Worm (Caenorhabditis elegans) whole organism, L1 larva: ENCODE data around the gene W01C9.2.
A peak's percentile ranks its signal among the peaks of the same experiment; 100 is the strongest.

Experiments
- C16A3.4 ChIP-seq: fragments of 150-350 bp; optimal IDR thresholded peaks from 2 replicates; lab custom pipeline; 2014; ENCODE audit warnings: missing biosample characterization, missing genetic modification characterization
- ama-1 ChIP-seq: fragments of 150-350 bp; optimal IDR thresholded peaks from 2 replicates; lab custom pipeline; 2014
- blmp-1 ChIP-seq: fragments of 150-350 bp; optimal IDR thresholded peaks from 2 replicates; lab custom pipeline; 2014; ENCODE audit warnings: missing biosample characterization, missing genetic modification characterization
- ceh-82 ChIP-seq, 3 experiments: fragments of 150-350 bp in 1 of 3; sonication (generic microtip) in 2 of 3; optimal IDR thresholded peaks; 2 replicates each; lab custom pipeline; 2014 to 2017; ENCODE audit warnings: missing biosample characterization in 3 of 3, missing genetic modification characterization in 3 of 3
- ces-1 ChIP-seq: fragments of 150-350 bp; optimal IDR thresholded peaks from 2 replicates; lab custom pipeline; 2014; ENCODE audit warnings: missing biosample characterization, missing genetic modification reagents, missing genetic modification characterization
- dsc-1 ChIP-seq: sonication (generic microtip); optimal IDR thresholded peaks from 2 replicates; lab custom pipeline; 2016; ENCODE audit warnings: mild to moderate bottlenecking, missing genetic modification characterization, missing compliant biosample characterization
- efl-3 ChIP-seq: fragments of 200-800 bp; sonication (Bioruptor generic); optimal IDR thresholded peaks from 2 replicates; lab custom pipeline; 2018; ENCODE audit warnings: mild to moderate bottlenecking, missing genetic modification characterization, missing compliant biosample characterization
- egl-13 ChIP-seq: sonication (generic microtip); optimal IDR thresholded peaks from 2 replicates; lab custom pipeline; 2016; ENCODE audit warnings: missing genotype, missing genetic modification reagents, missing genetic modification characterization, missing compliant biosample characterization
- egl-27 ChIP-seq, 2 experiments: fragments of 150-350 bp in 1 of 2; sonication (generic microtip); optimal IDR thresholded peaks; 3 replicates each; lab custom pipeline; 2017 to 2018; ENCODE audit warnings: missing biosample characterization in 2 of 2, missing genetic modification characterization in 2 of 2, missing genetic modification reagents in 2 of 2
- elt-2 ChIP-seq: sonication (generic microtip); optimal IDR thresholded peaks from 2 replicates; lab custom pipeline; 2016; ENCODE audit warnings: missing genetic modification characterization, mild to moderate bottlenecking, inconsistent platforms, missing compliant biosample characterization, missing genetic modification reagents
- ets-5 ChIP-seq: fragments of 200-800 bp; sonication (Bioruptor generic); IDR thresholded peaks from 2 replicates; pipeline ENCODE4 v1.3.6; 2022; ENCODE audit warnings: missing genetic modification characterization, missing compliant biosample characterization
- fkh-4 ChIP-seq: sonication (generic microtip); optimal IDR thresholded peaks from 2 replicates; lab custom pipeline; 2016; ENCODE audit warnings: missing compliant biosample characterization, missing genetic modification characterization, borderline replicate concordance
- fkh-8 ChIP-seq: sonication (generic microtip); optimal IDR thresholded peaks from 2 replicates; lab custom pipeline; 2016; ENCODE audit warnings: mild to moderate bottlenecking, missing genetic modification characterization, missing compliant biosample characterization
- grh-1 ChIP-seq: fragments of 200-800 bp; sonication (Bioruptor generic); IDR thresholded peaks from 2 replicates; pipeline ENCODE4 v1.3.6; 2022; ENCODE audit warnings: missing genetic modification reagents, missing genetic modification characterization, missing compliant biosample characterization
- hlh-4 ChIP-seq: sonication (generic microtip); optimal IDR thresholded peaks from 2 replicates; lab custom pipeline; 2016; ENCODE audit warnings: mild to moderate bottlenecking, missing genetic modification characterization, missing compliant biosample characterization
- isw-1 ChIP-seq: fragments of 200-800 bp; sonication (Bioruptor generic); IDR thresholded peaks from 2 replicates; pipeline ENCODE4 v1.3.6; 2022; ENCODE audit warnings: missing genetic modification characterization, missing compliant biosample characterization
- lin-13 ChIP-seq: fragments of 150-350 bp; optimal IDR thresholded peaks from 2 replicates; lab custom pipeline; 2014; ENCODE audit warnings: missing biosample characterization, missing genetic modification reagents, missing genetic modification characterization
- lin-14 ChIP-seq: fragments of 200-800 bp; sonication (Bioruptor generic); optimal IDR thresholded peaks from 2 replicates; lab custom pipeline; 2018; ENCODE audit warnings: mild to moderate bottlenecking, missing genetic modification characterization, moderate library complexity, missing compliant biosample characterization
- lin-35 ChIP-seq, 2 experiments: fragments of 150-350 bp; optimal IDR thresholded peaks; 2 replicates each; lab custom pipeline; 2014; ENCODE audit warnings: missing biosample characterization in 2 of 2, missing genetic modification characterization in 2 of 2, missing genetic modification reagents in 2 of 2
- lir-3 ChIP-seq: sonication (generic microtip); optimal IDR thresholded peaks from 2 replicates; lab custom pipeline; 2016; ENCODE audit warnings: mild to moderate bottlenecking, missing genetic modification characterization, moderate library complexity, missing compliant biosample characterization; ENCODE audit not compliant: poor library complexity
- lsy-2 ChIP-seq, 2 experiments: fragments of 150-350 bp; optimal IDR thresholded peaks; 2 replicates each; lab custom pipeline; 2014; ENCODE audit warnings: missing biosample characterization in 2 of 2, missing genetic modification characterization in 2 of 2
- mdl-1 ChIP-seq, 2 experiments: fragments of 150-350 bp; optimal IDR thresholded peaks; 2 replicates each; lab custom pipeline; 2014 to 2017; ENCODE audit warnings: missing biosample characterization in 2 of 2, missing genetic modification characterization in 2 of 2, inconsistent platforms in 1 of 2
- mep-1 ChIP-seq: fragments of 150-350 bp; optimal IDR thresholded peaks from 2 replicates; lab custom pipeline; 2014; ENCODE audit warnings: missing biosample characterization, missing genetic modification characterization
- nhr-11 ChIP-seq: fragments of 150-350 bp; optimal IDR thresholded peaks from 2 replicates; lab custom pipeline; 2014; ENCODE audit warnings: missing biosample characterization, missing genetic modification characterization
- nhr-28 ChIP-seq: fragments of 150-350 bp; optimal IDR thresholded peaks from 2 replicates; lab custom pipeline; 2014; ENCODE audit warnings: missing biosample characterization, missing genetic modification characterization
- nhr-47 ChIP-seq: sonication (generic microtip); optimal IDR thresholded peaks from 2 replicates; lab custom pipeline; 2016; ENCODE audit warnings: mild to moderate bottlenecking, missing genetic modification characterization, moderate library complexity, missing compliant biosample characterization
- nhr-71 ChIP-seq: sonication (generic microtip); optimal IDR thresholded peaks from 2 replicates; lab custom pipeline; 2016; ENCODE audit warnings: mild to moderate bottlenecking, missing genetic modification characterization, moderate library complexity, missing compliant biosample characterization
- nhr-76 ChIP-seq: sonication (generic microtip); optimal IDR thresholded peaks from 2 replicates; lab custom pipeline; 2017; ENCODE audit warnings: missing biosample characterization, missing genetic modification characterization
- nhr-77 ChIP-seq: fragments of 150-350 bp; optimal IDR thresholded peaks from 2 replicates; lab custom pipeline; 2014; ENCODE audit warnings: missing biosample characterization, missing genetic modification characterization
- nhr-84 ChIP-seq: sonication (generic microtip); optimal IDR thresholded peaks from 2 replicates; lab custom pipeline; 2017; ENCODE audit warnings: missing biosample characterization, missing genetic modification characterization
- nhr-85 ChIP-seq: sonication (generic microtip); peaks from one replicate; lab custom pipeline; 2016; ENCODE audit warnings: missing genetic modification characterization, inconsistent platforms, missing compliant biosample characterization
- nhr-90 ChIP-seq: sonication (generic microtip); optimal IDR thresholded peaks from 2 replicates; lab custom pipeline; 2016; ENCODE audit warnings: mild to moderate bottlenecking, missing genetic modification characterization, missing compliant biosample characterization; ENCODE audit not compliant: poor library complexity
- pax-3 ChIP-seq: fragments of 200-800 bp; sonication (Bioruptor generic); optimal IDR thresholded peaks from 2 replicates; lab custom pipeline; 2018; ENCODE audit warnings: mild to moderate bottlenecking, missing genetic modification characterization, moderate library complexity, missing compliant biosample characterization
- rnt-1 ChIP-seq: sonication (generic microtip); optimal IDR thresholded peaks from 2 replicates; lab custom pipeline; 2016; ENCODE audit warnings: mild to moderate bottlenecking, missing genetic modification characterization, moderate library complexity, missing compliant biosample characterization
- snpc-4 ChIP-seq: fragments of 150-350 bp; optimal IDR thresholded peaks from 2 replicates; lab custom pipeline; 2014; ENCODE audit warnings: missing biosample characterization, missing genetic modification characterization
- sox-4 ChIP-seq: sonication (generic microtip); optimal IDR thresholded peaks from 2 replicates; lab custom pipeline; 2016; ENCODE audit warnings: missing genetic modification characterization, missing compliant biosample characterization
- sup-37 ChIP-seq: fragments of 200-800 bp; sonication (Bioruptor generic); optimal IDR thresholded peaks from 2 replicates; lab custom pipeline; 2018; ENCODE audit warnings: mild to moderate bottlenecking, missing genetic modification characterization, missing compliant biosample characterization
- unc-86 ChIP-seq: sonication (generic microtip); optimal IDR thresholded peaks from 2 replicates; lab custom pipeline; 2016; ENCODE audit warnings: missing genetic modification characterization, missing compliant biosample characterization
- unc-98 ChIP-seq: fragments of 200-800 bp; sonication (Bioruptor generic); IDR thresholded peaks from 2 replicates; pipeline ENCODE4 v1.3.6; 2022; ENCODE audit warnings: missing genetic modification characterization, missing compliant biosample characterization
- vab-15 ChIP-seq: sonication (generic microtip); optimal IDR thresholded peaks from 2 replicates; lab custom pipeline; 2017; ENCODE audit warnings: missing genotype, mild to moderate bottlenecking, missing genetic modification characterization, missing compliant biosample characterization
- xbp-1 ChIP-seq: sonication (generic microtip); optimal IDR thresholded peaks from 2 replicates; lab custom pipeline; 2016; ENCODE audit warnings: missing genetic modification characterization, missing compliant biosample characterization
- zip-4 ChIP-seq: fragments of 200-800 bp; sonication (Bioruptor generic); optimal IDR thresholded peaks from 2 replicates; lab custom pipeline; 2018; ENCODE audit warnings: mild to moderate bottlenecking, missing genetic modification characterization, moderate library complexity, missing compliant biosample characterization
- ztf-11 ChIP-seq, 2 experiments: sonication (generic microtip); optimal IDR thresholded peaks; 2 replicates each; lab custom pipeline; 2016 to 2017; ENCODE audit warnings: missing genetic modification characterization in 2 of 2, missing biosample characterization in 1 of 2, missing compliant biosample characterization in 1 of 2

Gene W01C9.2

DNA sequence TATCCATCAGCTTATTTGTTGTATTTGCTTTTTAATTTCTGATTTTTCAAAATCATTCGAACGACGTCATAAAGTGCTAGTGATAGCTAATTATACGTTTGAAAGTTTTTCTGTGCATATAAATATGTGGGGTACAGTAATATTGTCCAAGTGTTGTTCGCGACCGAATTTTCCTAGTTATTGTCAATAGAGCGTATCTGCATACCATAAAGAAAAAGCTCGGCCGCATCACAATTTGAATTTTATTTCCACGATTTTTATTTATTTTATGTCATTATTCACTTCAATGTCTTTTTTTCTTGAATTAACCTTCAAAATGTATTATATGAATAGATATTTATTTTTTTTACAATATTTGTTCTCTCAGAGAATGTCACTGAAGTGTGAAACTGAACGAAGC is 19.4 kb upstream of the W01C9.2 start, which contains the start of gene rnh-2 (continued):
- TF ChIP-seq lsy-2 (tag; optimal IDR thresholded peaks at IDR 0.05; lab: Kevin White, UChicago) = peak; percentile 72 to 94
- peak in 1 of 2 experiments; percentile 33 for TF ChIP-seq ztf-11 (tag; optimal IDR thresholded peaks at IDR 0.05; lab: Kevin White, UChicago)
- peak; percentile 78 for TF ChIP-seq nhr-85 (tag; lab: Kevin White, UChicago)
- no peak for TF ChIP-seq ama-1 (lab: Kevin White, UChicago)
- TF ChIP-seq isw-1 (GFP tag; lab: Robert Waterston, UW) = no peak
- no peak for TF ChIP-seq vab-15 (tag; lab: Kevin White, UChicago)
- TF ChIP-seq ceh-82 (tag; optimal IDR thresholded peaks at IDR 0.05; lab: Kevin White, UChicago) = peak; percentile 0 to 76 (median 30)
- peak; percentile 53 for TF ChIP-seq blmp-1 (tag; lab: Kevin White, UChicago)
- peak; percentile 52 for TF ChIP-seq snpc-4
- TF ChIP-seq sox-4 (tag; lab: Kevin White, UChicago) = peak; percentile 30
- no peak for TF ChIP-seq ces-1 (GFP tag; lab: Kevin White, UChicago)
- TF ChIP-seq lin-35 (GFP tag; optimal IDR thresholded peaks at IDR 0.05; lab: Kevin White, UChicago) = peak; percentile 75 to 84
- TF ChIP-seq nhr-90 (tag; lab: Kevin White, UChicago) = peak; percentile 55
- peak; percentile 77 for TF ChIP-seq lin-14 (GFP tag; lab: Kevin White, UChicago)

DNA sequence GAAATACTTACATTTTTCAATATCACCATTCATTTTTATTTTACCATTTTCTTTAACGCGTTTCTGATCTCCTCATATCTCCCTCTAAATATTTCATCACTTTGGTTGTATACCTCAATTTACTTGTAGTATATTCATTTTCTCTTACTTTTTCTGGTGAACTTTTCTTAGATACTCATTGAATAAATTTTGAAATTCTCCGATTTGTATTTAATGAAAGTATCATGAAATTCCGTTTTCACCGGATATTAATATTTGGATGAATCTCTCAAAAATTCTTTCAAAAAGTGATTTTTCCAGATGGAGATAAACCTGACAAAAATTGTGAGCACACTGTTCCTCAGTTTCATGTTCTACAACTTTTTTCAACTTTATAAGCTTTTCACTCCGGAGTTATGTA is 17.9 kb upstream of the W01C9.2 start, which contains the start of gene T13H5.8:
Gene T13H5.8, plus strand, starts transcription at position 301 of the 400 bp plus-strand sequence.
- TF ChIP-seq xbp-1 (no peak), dsc-1 (tag; lab: Kevin White, UChicago) (no peak), mdl-1 (tag; optimal IDR thresholded peaks at IDR 0.05; lab: Kevin White, UChicago) (no peak), mep-1 (tag; lab: Kevin White, UChicago) (no peak), sup-37 (GFP tag; lab: Kevin White, UChicago) (no peak), efl-3 (GFP tag; lab: Kevin White, UChicago) (no peak), fkh-4 (no peak), ztf-11 (tag; optimal IDR thresholded peaks at IDR 0.05; lab: Kevin White, UChicago) (no peak), zip-4 (GFP tag; lab: Kevin White, UChicago) (no peak), lir-3 (tag; lab: Kevin White, UChicago) (no peak), grh-1 (GFP tag; lab: Robert Waterston, UW) (no peak), rnt-1 (no peak), blmp-1 (tag; lab: Kevin White, UChicago) (no peak), hlh-4 (tag; lab: Kevin White, UChicago) (no peak), nhr-90 (tag; lab: Kevin White, UChicago) (no peak)

DNA sequence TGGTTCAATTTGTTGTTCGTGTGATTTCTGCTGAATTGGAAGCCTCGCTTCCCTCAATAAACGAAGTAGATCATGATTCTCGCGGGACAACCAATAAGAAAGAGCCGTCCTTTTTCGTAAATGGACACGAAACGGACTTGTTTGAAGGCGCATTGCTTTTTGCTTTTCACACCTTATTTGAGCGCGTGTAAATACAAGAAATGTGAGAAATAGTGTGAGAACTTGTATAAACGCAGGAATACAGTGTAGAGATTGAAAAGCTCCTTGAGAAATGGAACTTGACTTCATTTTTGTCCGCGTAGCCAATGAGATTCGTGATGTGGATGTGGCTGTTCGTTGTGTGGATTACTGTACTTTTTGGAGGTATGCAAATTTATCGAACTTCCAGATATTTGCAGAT is 15.5 kb upstream of the W01C9.2 start, which contains the start of gene cht-2:
Gene cht-2, plus strand, starts transcription at position 301 of the 400 bp plus-strand sequence.
- TF ChIP-seq nhr-77 (tag; lab: Kevin White, UChicago) = no peak
- no peak for TF ChIP-seq sup-37 (GFP tag; lab: Kevin White, UChicago)
- TF ChIP-seq egl-13 (tag; lab: Kevin White, UChicago) = no peak
- TF ChIP-seq nhr-28 (tag; lab: Kevin White, UChicago) = no peak

ce11 chrII:8525133-8525736 is 10.9 kb upstream of the W01C9.2 start, which contains the start of the genes prp-9 and mrps-18B:
prp-9 (minus strand) TSS chrII:8525396.
mrps-18B (plus strand) TSS chrII:8525681.
- TF ChIP-seq elt-2 (tag; lab: Kevin White, UChicago) = no peak
- no peak for TF ChIP-seq nhr-76 (tag; lab: Kevin White, UChicago)
- TF ChIP-seq ztf-11 (tag; optimal IDR thresholded peaks at IDR 0.05; lab: Kevin White, UChicago) = no peak
- TF ChIP-seq sox-4 (tag; lab: Kevin White, UChicago) = no peak
- no peak for TF ChIP-seq pax-3
- TF ChIP-seq nhr-84 = no peak
- peak in 2 of 3 experiments; percentile 27 to 32 for TF ChIP-seq ceh-82 (tag; optimal IDR thresholded peaks at IDR 0.05; lab: Kevin White, UChicago)
- TF ChIP-seq nhr-47 (tag; lab: Kevin White, UChicago) = peak; percentile 31
- TF ChIP-seq unc-98 = no peak
- no peak for TF ChIP-seq nhr-11 (tag; lab: Kevin White, UChicago)
- no peak for TF ChIP-seq snpc-4
- TF ChIP-seq unc-86 (tag; lab: Kevin White, UChicago) = no peak
- no peak for TF ChIP-seq egl-27 (tag; optimal IDR thresholded peaks at IDR 0.05; lab: Kevin White, UChicago)
- no peak for TF ChIP-seq fkh-8 (tag; lab: Kevin White, UChicago)
- TF ChIP-seq C16A3.4 (tag; lab: Kevin White, UChicago) = peak; percentile 53
- TF ChIP-seq lin-13 (GFP tag; lab: Kevin White, UChicago) = no peak
- TF ChIP-seq nhr-77 (tag; lab: Kevin White, UChicago) = no peak
- no peak for TF ChIP-seq zip-4 (GFP tag; lab: Kevin White, UChicago)
- no peak for TF ChIP-seq efl-3 (GFP tag; lab: Kevin White, UChicago)
- TF ChIP-seq isw-1 (GFP tag; lab: Robert Waterston, UW) = no peak
- TF ChIP-seq ets-5 (GFP tag; lab: Robert Waterston, UW) = no peak
- peak; percentile 34 for TF ChIP-seq nhr-71
- peak; percentile 3 for TF ChIP-seq nhr-90 (tag; lab: Kevin White, UChicago)
- no peak for TF ChIP-seq fkh-4
- no peak for TF ChIP-seq grh-1 (GFP tag; lab: Robert Waterston, UW)
- no peak for TF ChIP-seq egl-13 (tag; lab: Kevin White, UChicago)
